Fruit fly (Drosophila melanogaster) whole organism, embryonic: ENCODE data around the gene Elp3.

Source experiments
- Atf-2 ChIP-seq: fragments of 200-800 bp; sonication (Bioruptor generic); optimal IDR thresholded peaks from 2 replicates; lab custom pipeline; 2016; ENCODE audit warnings: missing biosample characterization, missing genetic modification characterization
- Awh ChIP-seq: fragments of 200-800 bp; sonication (Bioruptor generic); IDR thresholded peaks from 2 replicates; pipeline ENCODE4, ENCODE4 v1.3.6; 2022; ENCODE audit warnings: missing biosample characterization, missing genetic modification characterization
- B-H1 ChIP-seq: fragments of 200-800 bp; sonication (Bioruptor generic); IDR thresholded peaks from 3 replicates; pipeline ENCODE4 v1.3.6; 2022; ENCODE audit warnings: missing biosample characterization, missing genetic modification characterization
- B-H2 ChIP-seq: fragments of 200-800 bp; sonication (Bioruptor generic); optimal IDR thresholded peaks from 2 replicates; lab custom pipeline; 2018; ENCODE audit warnings: missing biosample characterization, mild to moderate bottlenecking, missing genetic modification characterization
- Bgb ChIP-seq: fragments of 200-800 bp; sonication (Bioruptor generic); IDR thresholded peaks from 2 replicates; pipeline ENCODE4 v1.3.6; 2022; ENCODE audit warnings: missing biosample characterization, missing genetic modification characterization; ENCODE audit not compliant: partially characterized antibody
- CG11093 ChIP-seq: fragments of 200-800 bp; sonication (Bioruptor generic); IDR thresholded peaks from 3 replicates; pipeline ENCODE4 v1.3.6; 2022; ENCODE audit warnings: missing biosample characterization, missing genetic modification characterization
- CG11723 ChIP-seq: fragments of 200-800 bp; sonication (Bioruptor generic); optimal IDR thresholded peaks from 2 replicates; lab custom pipeline; 2017; ENCODE audit warnings: missing biosample characterization, mild to moderate bottlenecking, missing genetic modification characterization
- CG13296 ChIP-seq: fragments of 200-800 bp; sonication (Bioruptor generic); optimal IDR thresholded peaks from 3 replicates; lab custom pipeline; 2018; ENCODE audit warnings: missing biosample characterization, mild to moderate bottlenecking, missing genetic modification characterization
- CG2199 ChIP-seq: fragments of 200-800 bp; sonication (Bioruptor generic); IDR thresholded peaks from 3 replicates; pipeline ENCODE4 v1.3.6; 2022; ENCODE audit warnings: missing biosample characterization, missing genetic modification characterization
- CG2875 ChIP-seq: fragments of 200-800 bp; sonication (Bioruptor generic); optimal IDR thresholded peaks from 2 replicates; lab custom pipeline; 2017; ENCODE audit warnings: missing biosample characterization, mild to moderate bottlenecking, missing genetic modification characterization, missing genetic modification reagents
- CG3281 ChIP-seq: fragments of 200-800 bp; sonication (Bioruptor generic); optimal IDR thresholded peaks from 3 replicates; lab custom pipeline; 2017; ENCODE audit warnings: missing biosample characterization, mild to moderate bottlenecking, missing genetic modification characterization
- CG43689 ChIP-seq: fragments of 200-800 bp; sonication (Bioruptor generic); IDR thresholded peaks from 2 replicates; pipeline ENCODE4 v1.3.6; 2022; ENCODE audit warnings: missing biosample characterization, missing genetic modification characterization
- CG7372 ChIP-seq: fragments of 200-800 bp; sonication (Bioruptor generic); IDR thresholded peaks from 2 replicates; pipeline ENCODE4 v1.3.6; 2022; ENCODE audit warnings: missing biosample characterization, missing genetic modification characterization
- CG8478 ChIP-seq: fragments of >200 bp; optimal IDR thresholded peaks from 2 replicates; lab custom pipeline; 2018
- CG8765 ChIP-seq: fragments of 200-800 bp; sonication (Bioruptor generic); IDR thresholded peaks from 2 replicates; pipeline ENCODE4 v1.3.6; 2022; ENCODE audit warnings: missing biosample characterization, missing genetic modification characterization
- CkIIα-i1 ChIP-seq: fragments of 200-800 bp; sonication (Bioruptor generic); IDR thresholded peaks from 2 replicates; pipeline ENCODE4 v1.3.6; 2022; ENCODE audit warnings: missing biosample characterization, missing genetic modification characterization
- Dad ChIP-seq: fragments of 200-800 bp; sonication (Bioruptor generic); optimal IDR thresholded peaks from 3 replicates; lab custom pipeline; 2016; ENCODE audit warnings: missing biosample characterization, missing genetic modification characterization
- Dek ChIP-seq: fragments of 200-800 bp; sonication (Bioruptor generic); optimal IDR thresholded peaks from 3 replicates; lab custom pipeline; 2019; ENCODE audit warnings: missing biosample characterization, mild to moderate bottlenecking, missing genetic modification characterization, moderate library complexity
- Dfd ChIP-seq, 2 experiments: fragments of >200 bp; optimal IDR thresholded peaks; 2 replicates each; lab custom pipeline; 2017; ENCODE audit warnings: missing biosample characterization in 2 of 2, missing genetic modification characterization in 2 of 2
- Dp ChIP-seq: fragments of 200-800 bp; sonication (Bioruptor generic); optimal IDR thresholded peaks from 2 replicates; lab custom pipeline; 2018; ENCODE audit warnings: missing biosample characterization, mild to moderate bottlenecking, missing genetic modification characterization, moderate library complexity
- ERR ChIP-seq: fragments of 200-800 bp; sonication (Bioruptor generic); optimal IDR thresholded peaks from 2 replicates; lab custom pipeline; 2016; ENCODE audit warnings: missing biosample characterization, missing genetic modification characterization
- HLH4C ChIP-seq: fragments of 200-800 bp; sonication (Bioruptor generic); IDR thresholded peaks from 3 replicates; pipeline ENCODE4 v1.3.6; 2022; ENCODE audit warnings: missing biosample characterization, missing genetic modification characterization; ENCODE audit not compliant: partially characterized antibody
- Hsf ChIP-seq: fragments of 200-800 bp; sonication (Bioruptor generic); optimal IDR thresholded peaks from 3 replicates; lab custom pipeline; 2016; ENCODE audit warnings: missing biosample characterization, missing genetic modification characterization
- Oaz ChIP-seq: fragments of 200-800 bp; sonication (Bioruptor generic); IDR thresholded peaks from 2 replicates; pipeline ENCODE4 v1.3.6; 2022; ENCODE audit warnings: missing biosample characterization, missing genetic modification characterization
- Ptx1 ChIP-seq: fragments of 200-800 bp; sonication (Bioruptor generic); IDR thresholded peaks from 2 replicates; pipeline ENCODE4 v1.3.6; 2022; ENCODE audit warnings: missing biosample characterization, missing genetic modification characterization
- Sox102F ChIP-seq: fragments of 200-800 bp; sonication (Bioruptor generic); optimal IDR thresholded peaks from 2 replicates; lab custom pipeline; 2018; ENCODE audit warnings: missing biosample characterization, mild to moderate bottlenecking, missing genetic modification characterization, moderate library complexity
- Sry-β ChIP-seq: fragments of 200-800 bp; sonication (Bioruptor generic); optimal IDR thresholded peaks from 2 replicates; lab custom pipeline; 2018; ENCODE audit warnings: missing biosample characterization, mild to moderate bottlenecking, missing genetic modification characterization, moderate library complexity
- Usf ChIP-seq: fragments of 200-800 bp; sonication (Bioruptor generic); optimal IDR thresholded peaks from 2 replicates; lab custom pipeline; 2017; ENCODE audit warnings: missing genotype, missing biosample characterization, missing genetic modification characterization
- YL-1 ChIP-seq: fragments of 200-800 bp; sonication (Bioruptor generic); optimal IDR thresholded peaks from 3 replicates; lab custom pipeline; 2017; ENCODE audit warnings: missing biosample characterization, mild to moderate bottlenecking, missing genetic modification characterization
- ab ChIP-seq: fragments of 200-800 bp; sonication (Bioruptor generic); optimal IDR thresholded peaks from 2 replicates; lab custom pipeline; 2016; ENCODE audit warnings: missing biosample characterization, missing genetic modification characterization
- cad ChIP-seq: fragments of >200 bp; optimal IDR thresholded peaks from 2 replicates; lab custom pipeline; 2017; ENCODE audit warnings: missing biosample characterization, missing genetic modification characterization
- cato ChIP-seq: fragments of 200-800 bp; sonication (Bioruptor generic); optimal IDR thresholded peaks from 2 replicates; lab custom pipeline; 2016; ENCODE audit warnings: missing biosample characterization, missing genetic modification characterization, borderline replicate concordance
- croc ChIP-seq: fragments of 200-800 bp; sonication (Bioruptor generic); conservative IDR thresholded peaks from 3 replicates; pipeline ENCODE4 v1.3.6; 2022; ENCODE audit warnings: missing biosample characterization, missing genetic modification characterization
- crp ChIP-seq, 2 experiments: fragments of 200-800 bp; sonication (Bioruptor generic); optimal IDR thresholded peaks; 2 replicates in 1 of 2; 3 replicates in 1 of 2; lab custom pipeline; 2017; ENCODE audit warnings: missing biosample characterization in 2 of 2, missing genetic modification characterization in 2 of 2, mild to moderate bottlenecking in 1 of 2, moderate library complexity in 1 of 2
- da ChIP-seq: fragments of 200-800 bp; sonication (Bioruptor generic); optimal IDR thresholded peaks from 2 replicates; lab custom pipeline; 2016; ENCODE audit warnings: missing biosample characterization, missing genetic modification characterization
- gro ChIP-seq: fragments of 200-800 bp; sonication (Bioruptor generic); optimal IDR thresholded peaks from 2 replicates; lab custom pipeline; 2016; ENCODE audit warnings: missing biosample characterization, missing genetic modification characterization
- hkb ChIP-seq, 2 experiments: fragments of 200-800 bp in 1 of 2; fragments of >200 bp in 1 of 2; sonication (Bioruptor generic) in 1 of 2; IDR thresholded peaks in 1 of 2; optimal IDR thresholded peaks in 1 of 2; 2 replicates each; pipeline versions ENCODE4 v1.3.6 to Lab custom; 2017 to 2022; ENCODE audit warnings: missing biosample characterization in 1 of 2, missing genetic modification characterization in 1 of 2
- lbe ChIP-seq: fragments of 200-800 bp; sonication (Bioruptor generic); optimal IDR thresholded peaks from 2 replicates; lab custom pipeline; 2016; ENCODE audit warnings: missing biosample characterization, mild to moderate bottlenecking, missing genetic modification characterization
- lov ChIP-seq, 2 experiments: fragments of 200-800 bp in 1 of 2; fragments of >200 bp in 1 of 2; sonication (Bioruptor generic) in 1 of 2; IDR thresholded peaks in 1 of 2; optimal IDR thresholded peaks in 1 of 2; 2 replicates in 1 of 2; 3 replicates in 1 of 2; pipeline versions ENCODE4 v1.3.6 to Lab custom; 2017 to 2022; ENCODE audit warnings: missing biosample characterization in 1 of 2, missing genetic modification characterization in 1 of 2
- nom ChIP-seq: fragments of 200-800 bp; sonication (Bioruptor generic); optimal IDR thresholded peaks from 2 replicates; lab custom pipeline; 2017; ENCODE audit warnings: missing biosample characterization, missing genetic modification characterization, mild to moderate bottlenecking, moderate library complexity, missing genetic modification reagents
- peb ChIP-seq: fragments of 200-800 bp; sonication (Bioruptor generic); IDR thresholded peaks from 2 replicates; pipeline ENCODE4 v1.3.6; 2022; ENCODE audit warnings: missing biosample characterization, missing genetic modification characterization
- run ChIP-seq: fragments of 200-800 bp; sonication (Bioruptor generic); optimal IDR thresholded peaks from 3 replicates; lab custom pipeline; 2018; ENCODE audit warnings: missing biosample characterization, mild to moderate bottlenecking, missing genetic modification characterization
- sens ChIP-seq: fragments of 200-800 bp; sonication (Bioruptor generic); peaks from one replicate; lab custom pipeline; 2016; ENCODE audit warnings: missing biosample characterization, missing genetic modification characterization
- sim ChIP-seq: fragments of 200-800 bp; sonication (Bioruptor generic); IDR thresholded peaks from 2 replicates; pipeline ENCODE4 v1.3.6; 2022; ENCODE audit warnings: missing biosample characterization, missing genetic modification characterization
- sima ChIP-seq: fragments of 200-800 bp; sonication (Bioruptor generic); optimal IDR thresholded peaks from 2 replicates; lab custom pipeline; 2016; ENCODE audit warnings: missing biosample characterization, missing genetic modification characterization
- sisA ChIP-seq: fragments of 200-800 bp; sonication (Bioruptor generic); IDR thresholded peaks from 2 replicates; pipeline ENCODE4 v1.3.6; 2022; ENCODE audit warnings: missing biosample characterization, missing genetic modification characterization
- ssp ChIP-seq: fragments of 200-800 bp; sonication (Bioruptor generic); IDR thresholded peaks from 2 replicates; pipeline ENCODE4 v1.3.6; 2022; ENCODE audit warnings: missing biosample characterization, missing genetic modification characterization
- toy ChIP-seq: fragments of 200-800 bp; sonication (Bioruptor generic); IDR thresholded peaks from 2 replicates; pipeline ENCODE4 v1.3.6; 2022; ENCODE audit warnings: missing biosample characterization, missing genetic modification characterization
- vvl ChIP-seq: fragments of 200-800 bp; sonication (Bioruptor generic); IDR thresholded peaks from 2 replicates; pipeline ENCODE4 v1.3.6; 2022; ENCODE audit warnings: missing biosample characterization, missing genetic modification characterization
- zen2 ChIP-seq: fragments of 200-800 bp; sonication (Bioruptor generic); IDR thresholded peaks from 3 replicates; pipeline ENCODE4 v1.3.6; 2022; ENCODE audit warnings: missing biosample characterization, missing genetic modification characterization; ENCODE audit not compliant: partially characterized antibody
- zfh1 ChIP-seq: fragments of 200-800 bp; sonication (Bioruptor generic); IDR thresholded peaks from 3 replicates; pipeline ENCODE4 v1.3.6; 2022; ENCODE audit warnings: missing biosample characterization, missing genetic modification characterization

Gene Elp3

DNA sequence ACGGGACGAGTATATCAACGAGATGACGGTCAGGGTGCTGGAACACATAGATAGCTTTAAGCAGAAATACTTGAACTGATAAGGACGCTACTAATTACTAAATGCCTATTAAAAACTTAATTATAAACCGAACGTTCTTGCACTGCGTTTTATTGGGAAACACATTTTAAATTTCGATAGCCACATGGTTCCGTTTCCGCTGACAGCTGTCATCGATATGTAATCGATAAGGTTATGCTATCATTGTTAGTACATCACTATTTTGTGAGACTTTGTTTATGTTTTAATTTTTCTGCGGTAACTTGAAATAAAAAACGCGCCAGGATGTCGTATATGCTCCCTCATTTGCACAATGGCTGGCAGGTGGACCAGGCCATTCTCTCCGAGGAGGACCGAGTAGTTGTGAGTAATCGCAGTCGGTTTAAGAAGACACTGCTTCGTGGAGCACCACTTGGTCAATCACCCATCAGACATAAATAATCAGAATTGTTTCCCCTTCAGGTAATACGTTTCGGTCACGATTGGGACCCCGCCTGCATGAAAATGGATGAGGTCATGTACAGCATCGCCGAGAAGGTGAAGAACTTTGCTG, 41.4 kb upstream of the Elp3 start, which contains the start of gene Dim1 (continued):
- no peak for TF ChIP-seq peb
- no peak for TF ChIP-seq Ptx1 (GFP tag; lab: Robert Waterston, UW)
- peak; percentile 73 for TF ChIP-seq YL-1 (GFP tag; lab: Kevin White, UChicago)
- TF ChIP-seq ab = no peak
- no peak for TF ChIP-seq crp (GFP tag; optimal IDR thresholded peaks at IDR 0.05; lab: Kevin White, UChicago)
- TF ChIP-seq cato (GFP tag; lab: Kevin White, UChicago) = no peak
- no peak for TF ChIP-seq B-H2
- no peak for TF ChIP-seq sisA (GFP tag; lab: Robert Waterston, UW)
- TF ChIP-seq lbe (GFP tag; lab: Kevin White, UChicago) = no peak
- no peak for TF ChIP-seq CkIIα-i1 (GFP tag; lab: Robert Waterston, UW)
- no peak for TF ChIP-seq Dek (tag; lab: Kevin White, UChicago)
- TF ChIP-seq Atf-2 (GFP tag; lab: Kevin White, UChicago) = no peak
- TF ChIP-seq CG43689 (GFP tag; lab: Robert Waterston, UW) = no peak
- peak; percentile 66 for TF ChIP-seq sens
- TF ChIP-seq nom = no peak
- no peak for TF ChIP-seq CG11723 (GFP tag; lab: Kevin White, UChicago)
- peak; percentile 59; the same call in 1 of the 2 replicates for TF ChIP-seq vvl (GFP tag; lab: Robert Waterston, UW)
- peak; percentile 81 for TF ChIP-seq zen2
- TF ChIP-seq Usf (GFP tag; lab: Kevin White, UChicago) = no peak
- no peak for TF ChIP-seq CG8765 (GFP tag; lab: Robert Waterston, UW)
- no peak for TF ChIP-seq Dfd (GFP tag; optimal IDR thresholded peaks at IDR 0.05; lab: Kevin White, UChicago)
- no peak for TF ChIP-seq hkb (optimal IDR thresholded peaks at IDR 0.05; lab: Kevin White, UChicago)
- TF ChIP-seq hkb (GFP tag; IDR thresholded peaks at IDR 0.05; lab: Robert Waterston, UW) = peak; percentile 50
- no peak for TF ChIP-seq run (tag; lab: Kevin White, UChicago)
- TF ChIP-seq CG3281 (GFP tag; lab: Kevin White, UChicago) = no peak
- TF ChIP-seq CG2875 (GFP tag; lab: Kevin White, UChicago) = peak; percentile 33
- TF ChIP-seq ssp = no peak
- TF ChIP-seq lov (optimal IDR thresholded peaks at IDR 0.05; lab: Kevin White, UChicago) = no peak
- no peak for TF ChIP-seq lov (GFP tag; IDR thresholded peaks at IDR 0.05; lab: Robert Waterston, UW)
- TF ChIP-seq CG13296 (GFP tag; lab: Kevin White, UChicago) = no peak
- no peak for TF ChIP-seq Oaz (GFP tag; lab: Robert Waterston, UW)
- no peak for TF ChIP-seq CG11093
- TF ChIP-seq da (GFP tag; lab: Kevin White, UChicago) = no peak
- no peak for TF ChIP-seq Sry-β (GFP tag; lab: Kevin White, UChicago)
- peak; percentile 87 for TF ChIP-seq Dp (GFP tag; lab: Kevin White, UChicago)
- TF ChIP-seq CG8478 (lab: Kevin White, UChicago) = no peak
- TF ChIP-seq cad (GFP tag; lab: Kevin White, UChicago) = no peak
- no peak for TF ChIP-seq Awh
- TF ChIP-seq Bgb (GFP tag; lab: Robert Waterston, UW) = peak; percentile 74
- no peak for TF ChIP-seq CG7372
- no peak for TF ChIP-seq ERR (GFP tag; lab: Kevin White, UChicago)
- TF ChIP-seq gro (GFP tag; lab: Kevin White, UChicago) = no peak
- no peak for TF ChIP-seq croc
- no peak for TF ChIP-seq B-H1 (GFP tag; lab: Robert Waterston, UW)
- TF ChIP-seq Dad (GFP tag; lab: Kevin White, UChicago) = peak; percentile 50
- no peak for TF ChIP-seq toy (GFP tag; lab: Robert Waterston, UW)
- no peak for TF ChIP-seq sim (GFP tag; lab: Robert Waterston, UW)
- peak; percentile 78 for TF ChIP-seq HLH4C (GFP tag; lab: Robert Waterston, UW)
- TF ChIP-seq zfh1 (GFP tag; lab: Robert Waterston, UW) = peak; percentile 30; the same call in 1 of the 3 replicates
- no peak for TF ChIP-seq Sox102F (GFP tag; lab: Kevin White, UChicago)
- no peak for TF ChIP-seq sima (GFP tag; lab: Kevin White, UChicago)
- no peak for TF ChIP-seq CG2199
- TF ChIP-seq Hsf = peak; percentile 20
